Worm (Caenorhabditis elegans) whole organism, L2 larva: ENCODE data around the gene R166.2.

ENCODE experiments used
- ZK546.5 ChIP-seq: sonication (generic microtip); optimal IDR thresholded peaks from 2 replicates; lab custom pipeline; 2017; ENCODE audit warnings: missing biosample characterization, missing genetic modification characterization
- aly-2 ChIP-seq: fragments of 150-350 bp; optimal IDR thresholded peaks from 2 replicates; lab custom pipeline; 2014; ENCODE audit warnings: missing biosample characterization, missing genetic modification characterization
- ceh-82 ChIP-seq: fragments of 150-350 bp; optimal IDR thresholded peaks from 2 replicates; lab custom pipeline; 2014; ENCODE audit warnings: missing biosample characterization, missing genetic modification characterization
- fos-1 ChIP-seq: fragments of 150-350 bp; optimal IDR thresholded peaks from 2 replicates; lab custom pipeline; 2014; ENCODE audit warnings: missing biosample characterization, missing genetic modification characterization
- lin-39 ChIP-seq: fragments of 150-350 bp; optimal IDR thresholded peaks from 2 replicates; lab custom pipeline; 2014; ENCODE audit warnings: missing biosample characterization, missing genetic modification reagents, missing genetic modification characterization
- nhr-11 ChIP-seq: fragments of 150-350 bp; optimal IDR thresholded peaks from 2 replicates; lab custom pipeline; 2014; ENCODE audit warnings: missing biosample characterization, missing genetic modification characterization
- nhr-25 ChIP-seq: fragments of 150-350 bp; sonication (generic microtip); optimal IDR thresholded peaks from 3 replicates; lab custom pipeline; 2014; ENCODE audit warnings: missing biosample characterization, missing genetic modification characterization
- nhr-6 ChIP-seq: fragments of 150-350 bp; optimal IDR thresholded peaks from 2 replicates; lab custom pipeline; 2014; ENCODE audit warnings: missing biosample characterization, missing genetic modification characterization
- nhr-77 ChIP-seq: fragments of 150-350 bp; optimal IDR thresholded peaks from 2 replicates; lab custom pipeline; 2014; ENCODE audit warnings: missing biosample characterization, missing genetic modification characterization
- ztf-11 ChIP-seq: sonication (generic microtip); optimal IDR thresholded peaks from 2 replicates; lab custom pipeline; 2017; ENCODE audit warnings: missing biosample characterization, missing genetic modification characterization

ce11 chrII:10507906-10508305 lies 29.6 kb downstream of the R166.2 start:
- no peak for TF ChIP-seq fos-1
- no peak for TF ChIP-seq nhr-77 (tag; lab: Kevin White, UChicago)
- TF ChIP-seq nhr-25 = no peak
- no peak for TF ChIP-seq ceh-82 (tag; lab: Kevin White, UChicago)
- TF ChIP-seq nhr-11 (tag; lab: Kevin White, UChicago) = no peak
- no peak for TF ChIP-seq aly-2 (tag; lab: Kevin White, UChicago)
- no peak for TF ChIP-seq nhr-6 (tag; lab: Kevin White, UChicago)
- TF ChIP-seq ZK546.5 (tag; lab: Kevin White, UChicago) = no peak
- TF ChIP-seq lin-39 (tag; lab: Kevin White, UChicago) = no peak
- no peak for TF ChIP-seq ztf-11
